Worm (Caenorhabditis elegans) whole organism, L3 larva: Measurements from ENCODE around the gene dhhc-13.

Experiments used
- R02D3.7 ChIP-seq: fragments of 150-350 bp; optimal IDR thresholded peaks from 2 replicates; lab custom pipeline; 2014; ENCODE audit warnings: missing biosample characterization, missing genetic modification characterization
- aly-2 ChIP-seq: fragments of 150-350 bp; optimal IDR thresholded peaks from 2 replicates; lab custom pipeline; 2014; ENCODE audit warnings: missing biosample characterization, missing genetic modification characterization
- ama-1 ChIP-seq: fragments of 150-350 bp; optimal IDR thresholded peaks from 2 replicates; lab custom pipeline; 2018
- ceh-82 ChIP-seq: fragments of 150-350 bp; optimal IDR thresholded peaks from 2 replicates; lab custom pipeline; 2014; ENCODE audit warnings: missing biosample characterization, missing genetic modification characterization
- egl-27 ChIP-seq: sonication (generic microtip); optimal IDR thresholded peaks from 4 replicates; lab custom pipeline; 2017; ENCODE audit warnings: missing biosample characterization, missing genetic modification reagents, missing genetic modification characterization
- fkh-10 ChIP-seq: sonication (generic microtip); optimal IDR thresholded peaks from 2 replicates; lab custom pipeline; 2017; ENCODE audit warnings: missing biosample characterization, missing genetic modification reagents, missing genetic modification characterization
- mdl-1 ChIP-seq: fragments of 150-350 bp; optimal IDR thresholded peaks from 2 replicates; lab custom pipeline; 2014; ENCODE audit warnings: missing biosample characterization, missing genetic modification characterization
- nhr-25 ChIP-seq: sonication (generic microtip); optimal IDR thresholded peaks from 2 replicates; lab custom pipeline; 2017; ENCODE audit warnings: missing biosample characterization, missing genetic modification characterization
- nhr-77 ChIP-seq: fragments of 150-350 bp; optimal IDR thresholded peaks from 2 replicates; lab custom pipeline; 2014; ENCODE audit warnings: missing biosample characterization, missing genetic modification characterization
- sea-2 ChIP-seq: fragments of 150-350 bp; sonication (generic microtip); optimal IDR thresholded peaks from 4 replicates; lab custom pipeline; 2014; ENCODE audit warnings: missing biosample characterization, missing genetic modification reagents, missing genetic modification characterization
- tbx-2 ChIP-seq: sonication (generic microtip); optimal IDR thresholded peaks from 2 replicates; lab custom pipeline; 2016; ENCODE audit warnings: mild to moderate bottlenecking, missing genetic modification characterization, missing compliant biosample characterization

Gene dhhc-13

DNA sequence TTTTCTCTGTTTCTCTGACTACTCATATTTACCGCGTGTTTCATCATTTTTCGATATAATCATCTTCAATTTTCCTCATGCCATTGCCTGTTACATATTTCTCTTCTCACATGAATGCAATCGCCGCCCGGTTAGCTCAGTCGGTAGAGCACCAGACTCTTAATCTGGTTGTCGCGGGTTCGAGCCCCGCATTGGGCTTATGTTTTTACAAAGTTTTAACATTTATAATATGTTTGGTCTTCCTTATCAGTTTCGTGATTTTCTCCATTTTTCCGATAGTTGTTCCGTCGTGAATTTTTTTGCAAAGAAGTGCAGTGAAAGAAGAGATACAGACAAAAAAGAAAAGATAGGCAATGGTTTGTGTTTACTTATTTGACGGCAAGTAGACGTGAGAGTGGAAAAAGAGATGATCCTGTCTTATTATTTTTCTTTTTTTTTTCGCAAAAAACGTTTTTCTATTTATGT, 49.9 kb downstream of the dhhc-13 start (continued):
- TF ChIP-seq ama-1, result no peak
- peak; percentile 28 for TF ChIP-seq ceh-82 (tag; lab: Kevin White, UChicago)
- TF ChIP-seq, all 47 proteins: peak for 25

ce11 chrIV:5970526-5970925, 53.4 kb downstream of the dhhc-13 start:
- TF ChIP-seq sea-2 (GFP tag; lab: Kevin White, UChicago) (no peak), fkh-10 (GFP tag; lab: Kevin White, UChicago) (no peak), ceh-82 (tag; lab: Kevin White, UChicago) (no peak), egl-27 (tag; lab: Kevin White, UChicago) (no peak), tbx-2 (tag; lab: Kevin White, UChicago) (no peak), nhr-25 (tag; lab: Kevin White, UChicago) (no peak), R02D3.7 (no peak), mdl-1 (no peak), aly-2 (tag; lab: Kevin White, UChicago) (no peak), nhr-77 (no peak)
